Worm (Caenorhabditis elegans) whole organism, early embryonic: ENCODE measurements around the gene R09H10.2.

ENCODE experiments used
- B0310.2 ChIP-seq: sonication (generic microtip); optimal IDR thresholded peaks from 2 replicates; lab custom pipeline; 2016; ENCODE audit warnings: mild to moderate bottlenecking, missing genetic modification characterization, missing compliant biosample characterization
- F13C5.2 ChIP-seq: sonication (generic microtip); optimal IDR thresholded peaks from 2 replicates; lab custom pipeline; 2017; ENCODE audit warnings: mild to moderate bottlenecking, missing genetic modification characterization, inconsistent platforms, missing compliant biosample characterization
- ama-1 ChIP-seq: fragments of 150-350 bp; optimal IDR thresholded peaks from 2 replicates; lab custom pipeline; 2014
- ceh-13 ChIP-seq: fragments of 200-800 bp; sonication (Bioruptor generic); optimal IDR thresholded peaks from 2 replicates; lab custom pipeline; 2018; ENCODE audit warnings: mild to moderate bottlenecking, missing genetic modification characterization, missing compliant biosample characterization
- ceh-36 ChIP-seq: sonication (generic microtip); optimal IDR thresholded peaks from 2 replicates; lab custom pipeline; 2016; ENCODE audit warnings: missing genetic modification characterization, inconsistent platforms, missing compliant biosample characterization
- flt-1 ChIP-seq: fragments of 200-800 bp; sonication (Bioruptor generic); IDR thresholded peaks from 2 replicates; pipeline ENCODE4 v1.3.6; 2022; ENCODE audit warnings: missing genetic modification characterization, missing compliant biosample characterization
- hmg-4 ChIP-seq: fragments of 200-800 bp; sonication (Bioruptor generic); optimal IDR thresholded peaks from 2 replicates; lab custom pipeline; 2018; ENCODE audit warnings: mild to moderate bottlenecking, missing genetic modification characterization, missing compliant biosample characterization
- hnd-1 ChIP-seq: sonication (generic microtip); optimal IDR thresholded peaks from 2 replicates; lab custom pipeline; 2016; ENCODE audit warnings: missing genetic modification characterization, missing compliant biosample characterization
- pes-1 ChIP-seq: fragments of 200-800 bp; sonication (Bioruptor generic); IDR thresholded peaks from 2 replicates; pipeline ENCODE4 v1.3.6; 2022; ENCODE audit warnings: missing genetic modification reagents, missing genetic modification characterization, missing compliant biosample characterization
- scrt-1 ChIP-seq: fragments of 200-800 bp; sonication (Bioruptor generic); IDR thresholded peaks from 2 replicates; pipeline ENCODE4 v1.3.6; 2022; ENCODE audit warnings: missing genetic modification characterization, missing compliant biosample characterization
- sea-1 ChIP-seq: fragments of 200-800 bp; sonication (Bioruptor generic); conservative IDR thresholded peaks from 2 replicates; pipeline ENCODE4 v1.3.6; 2022; ENCODE audit warnings: missing genetic modification characterization, missing compliant biosample characterization
- tbx-11 ChIP-seq: fragments of 200-800 bp; sonication (Bioruptor generic); IDR thresholded peaks from 2 replicates; pipeline ENCODE4 v1.3.6; 2022; ENCODE audit warnings: missing genetic modification characterization, missing compliant biosample characterization
- tbx-37 ChIP-seq: fragments of 200-800 bp; sonication (Bioruptor generic); conservative IDR thresholded peaks from 2 replicates; pipeline ENCODE4 v1.3.6; 2022; ENCODE audit warnings: missing genetic modification reagents, missing genetic modification characterization, missing compliant biosample characterization
- tra-4 ChIP-seq: sonication (generic microtip); optimal IDR thresholded peaks from 2 replicates; lab custom pipeline; 2017; ENCODE audit warnings: missing genetic modification characterization, missing compliant biosample characterization

DNA sequence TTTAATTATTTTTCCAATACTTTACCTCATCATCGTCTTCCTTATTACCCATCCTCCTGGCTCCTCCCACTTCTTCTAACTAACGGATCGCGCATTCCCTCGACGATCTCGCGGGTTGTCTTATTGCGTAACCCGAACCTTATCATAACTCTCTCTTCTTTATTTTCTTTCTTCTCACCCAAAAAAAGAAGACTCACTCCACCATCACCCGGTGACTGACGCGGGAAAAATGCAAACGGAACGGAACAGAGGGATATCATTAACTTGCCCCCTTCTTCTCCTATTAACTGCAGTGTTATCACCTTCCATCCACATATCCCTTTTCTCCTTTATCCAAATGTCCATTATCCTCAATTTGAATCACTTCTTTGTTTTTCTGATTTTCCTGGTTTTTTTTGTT is 32.7 kb upstream of the R09H10.2 start:
- TF ChIP-seq tbx-11 (GFP tag; lab: Robert Waterston, UW) (no peak), scrt-1 (GFP tag; lab: Robert Waterston, UW) (no peak), ceh-13 (GFP tag; lab: Kevin White, UChicago) (no peak), ama-1 (lab: Kevin White, UChicago) (no peak), B0310.2 (tag; lab: Kevin White, UChicago) (no peak), flt-1 (GFP tag; lab: Robert Waterston, UW) (no peak), F13C5.2 (no peak), hmg-4 (GFP tag; lab: Kevin White, UChicago) (no peak), tra-4 (tag; lab: Kevin White, UChicago) (no peak), hnd-1 (tag; lab: Kevin White, UChicago) (no peak), sea-1 (GFP tag; lab: Robert Waterston, UW) (no peak), pes-1 (GFP tag; lab: Robert Waterston, UW) (no peak), ceh-36 (tag; lab: Kevin White, UChicago) (no peak), tbx-37 (GFP tag; lab: Robert Waterston, UW) (no peak)
